Worm (Caenorhabditis elegans): ENCODE measurements around the gene math-24.

DNA sequence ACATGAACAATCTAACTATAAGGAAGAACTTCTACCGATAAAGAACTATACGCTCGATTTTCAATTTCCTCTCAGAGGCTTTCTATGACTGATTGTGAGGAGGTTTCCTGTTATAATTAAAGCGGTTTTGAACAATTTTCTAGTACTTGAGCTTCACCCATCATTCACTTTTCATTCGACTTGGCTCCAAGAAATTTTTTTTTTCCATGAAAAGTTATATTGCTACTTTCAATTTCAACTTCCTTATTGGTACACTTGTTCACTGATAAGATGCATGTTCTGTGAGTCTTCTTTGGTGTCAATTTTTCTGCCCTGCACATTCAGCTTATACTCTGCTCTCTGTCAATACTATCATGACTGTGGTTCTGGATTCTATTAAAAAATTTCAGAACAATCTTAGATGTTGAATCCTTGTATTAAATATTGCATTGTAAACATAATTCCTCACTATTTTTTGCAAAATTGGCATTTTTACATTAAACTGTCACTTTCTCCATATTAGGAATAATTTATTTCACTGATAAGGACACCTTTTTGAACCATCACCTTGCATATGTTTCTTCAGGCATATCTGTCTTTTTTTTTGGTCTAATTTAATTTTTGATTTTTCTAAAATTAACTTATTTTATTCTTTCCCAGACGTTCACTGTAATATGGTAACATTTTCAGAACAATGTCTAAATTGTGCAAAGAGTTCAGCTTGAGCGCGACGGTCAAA is 29.0 kb upstream of the math-24 start, which contains the start of gene math-10:
- TF ChIP-seq egl-27 (tag; optimal IDR thresholded peaks at IDR 0.05), result no peak
- no peak for TF ChIP-seq elt-1 (tag; optimal IDR thresholded peaks at IDR 0.05)
- no peak for TF ChIP-seq nhr-77 (tag; optimal IDR thresholded peaks at IDR 0.05)
- TF ChIP-seq ama-1 (optimal IDR thresholded peaks at IDR 0.05), result no peak
- no peak for TF ChIP-seq lsy-2 (tag; optimal IDR thresholded peaks at IDR 0.05)
- no peak for TF ChIP-seq nhr-23 (tag; optimal IDR thresholded peaks at IDR 0.05)
- no peak for TF ChIP-seq ceh-16 (tag; optimal IDR thresholded peaks at IDR 0.05)
- TF ChIP-seq skn-1 (tag; optimal IDR thresholded peaks at IDR 0.05), result no peak
- no peak for TF ChIP-seq lin-39 (tag; optimal IDR thresholded peaks at IDR 0.05)
- TF ChIP-seq sma-9 (GFP tag; optimal IDR thresholded peaks at IDR 0.05), result no peak
- TF ChIP-seq sma-9 (tag; optimal IDR thresholded peaks at IDR 0.05), result no peak
- TF ChIP-seq nhr-11 (tag; optimal IDR thresholded peaks at IDR 0.05), result no peak

All from whole organism, L2 larva.